Fruit fly (Drosophila melanogaster): ENCODE results near the gene Muc26B.
A peak's percentile ranks its signal among the peaks of the same experiment; 100 is the strongest.

DNA sequence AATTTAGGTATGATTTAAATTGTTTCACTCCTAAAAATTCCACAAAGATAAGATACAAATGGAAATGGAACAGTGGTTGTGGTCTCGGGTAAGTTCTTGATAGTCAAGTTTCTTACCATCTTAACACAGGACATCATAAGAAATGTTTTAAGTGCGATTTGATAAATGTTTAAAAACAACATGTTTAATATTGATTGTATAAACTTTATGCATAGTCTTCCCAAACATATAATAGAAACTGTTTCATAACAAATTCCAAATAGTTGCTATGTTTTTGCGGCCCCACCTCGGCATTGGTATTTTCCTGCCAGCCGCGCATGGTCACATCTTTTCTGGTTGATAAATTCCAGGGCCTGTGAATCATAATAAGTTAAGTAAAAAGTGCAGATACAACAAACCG, 27.0 kb upstream of the Muc26B start, which contains the start of gene Arpc4:
- TF ChIP-seq CTCF (optimal IDR thresholded peaks at IDR 0.05), result peak; percentile 25 to 32
- TF ChIP-seq CG8478 (optimal IDR thresholded peaks at IDR 0.05), result no peak

Measured in S2 (cell line).